Worm (Caenorhabditis elegans): ENCODE measurements around the gene srh-299.

- TF ChIP-seq klf-2 (GFP tag; conservative IDR thresholded peaks at IDR 0.05) = no peak
- TF ChIP-seq tab-1 (GFP tag; IDR thresholded peaks at IDR 0.05) = no peak
- no peak for TF ChIP-seq ref-1 (GFP tag; conservative IDR thresholded peaks at IDR 0.05)
- no peak for TF ChIP-seq ztf-23 (GFP tag; IDR thresholded peaks at IDR 0.05)
- no peak for TF ChIP-seq ztf-29 (GFP tag; IDR thresholded peaks at IDR 0.05)
- TF ChIP-seq cog-1 (tag; optimal IDR thresholded peaks at IDR 0.05) = no peak
Observed at ce11 chrV:15833622-15834021, 29.5 kb upstream of the srh-299 start, which contains the start of gene srbc-54.
